Fruit fly (Drosophila melanogaster): ENCODE results near the gene Hsp60B.

Hsp60B gene

dm6 chr2L:728062-728461 lies at the start of gene Hsp60B:
Gene Hsp60B (plus strand): TSS chr2L:728362.
- TF ChIP-seq cnc (optimal IDR thresholded peaks at IDR 0.05) (no peak), kay (GFP tag; ENCODE audit: borderline replicate concordance) (no peak), ovo (GFP tag; optimal IDR thresholded peaks at IDR 0.05) (no peak), CG1620 (GFP tag; optimal IDR thresholded peaks at IDR 0.05) (no peak), tj (GFP tag; optimal IDR thresholded peaks at IDR 0.05) (no peak), bab1 (GFP tag; optimal IDR thresholded peaks at IDR 0.05) (no peak), Crg-1 (GFP tag; optimal IDR thresholded peaks at IDR 0.05) (no peak), CG33017 (tag; optimal IDR thresholded peaks at IDR 0.05) (no peak), CG7101 (tag; optimal IDR thresholded peaks at IDR 0.05) (no peak), CG14711 (tag; optimal IDR thresholded peaks at IDR 0.05) (no peak), CG7045 (GFP tag; optimal IDR thresholded peaks at IDR 0.05) (no peak), Mnt (GFP tag; optimal IDR thresholded peaks at IDR 0.05) (no peak)

- no peak for TF ChIP-seq ovo (GFP tag; optimal IDR thresholded peaks at IDR 0.05)
- TF ChIP-seq pad (GFP tag; optimal IDR thresholded peaks at IDR 0.05) = no peak
- TF ChIP-seq cic (GFP tag; optimal IDR thresholded peaks at IDR 0.05) = no peak
- no peak for TF ChIP-seq Clk (GFP tag; optimal IDR thresholded peaks at IDR 0.05)
- TF ChIP-seq Crg-1 (GFP tag; optimal IDR thresholded peaks at IDR 0.05) = no peak
- no peak for TF ChIP-seq CG7045 (GFP tag; optimal IDR thresholded peaks at IDR 0.05)
- TF ChIP-seq CG12768 (GFP tag; optimal IDR thresholded peaks at IDR 0.05) = no peak
- no peak for TF ChIP-seq bab1 (GFP tag; optimal IDR thresholded peaks at IDR 0.05)
- no peak for TF ChIP-seq CG7101 (tag; optimal IDR thresholded peaks at IDR 0.05)
- no peak for TF ChIP-seq CG33017 (tag; optimal IDR thresholded peaks at IDR 0.05)
- TF ChIP-seq CG1620 (GFP tag; optimal IDR thresholded peaks at IDR 0.05) = no peak
- TF ChIP-seq CG5204 (GFP tag; optimal IDR thresholded peaks at IDR 0.05) = no peak
- no peak for TF ChIP-seq Mnt (GFP tag; optimal IDR thresholded peaks at IDR 0.05)
- no peak for TF ChIP-seq tj (GFP tag; optimal IDR thresholded peaks at IDR 0.05)
- TF ChIP-seq CG11617 (GFP tag; optimal IDR thresholded peaks at IDR 0.05) = no peak
Measured at dm6 chr2L:679887-680286, 48.3 kb upstream of the Hsp60B start.

dm6 chr2L:683078-683477 lies 45.1 kb upstream of the Hsp60B start:
- TF ChIP-seq tj (GFP tag; optimal IDR thresholded peaks at IDR 0.05) (no peak), bab1 (GFP tag; optimal IDR thresholded peaks at IDR 0.05) (no peak), Mnt (GFP tag; optimal IDR thresholded peaks at IDR 0.05) (no peak), toe (GFP tag; optimal IDR thresholded peaks at IDR 0.05) (no peak), CG33017 (tag; optimal IDR thresholded peaks at IDR 0.05) (no peak), cic (GFP tag; optimal IDR thresholded peaks at IDR 0.05) (no peak), CG5204 (GFP tag; optimal IDR thresholded peaks at IDR 0.05) (no peak), CG14711 (tag; optimal IDR thresholded peaks at IDR 0.05) (no peak), ovo (GFP tag; optimal IDR thresholded peaks at IDR 0.05) (no peak), Clk (GFP tag; optimal IDR thresholded peaks at IDR 0.05) (no peak), kay (GFP tag; ENCODE audit: borderline replicate concordance) (no peak)

- TF ChIP-seq CG33017 (tag; optimal IDR thresholded peaks at IDR 0.05) = no peak
- no peak for TF ChIP-seq Hr96 (GFP tag; optimal IDR thresholded peaks at IDR 0.05)
- TF ChIP-seq toe (GFP tag; optimal IDR thresholded peaks at IDR 0.05) = no peak
- no peak for TF ChIP-seq CG7101 (tag; optimal IDR thresholded peaks at IDR 0.05)
- no peak for TF ChIP-seq cnc (optimal IDR thresholded peaks at IDR 0.05)
- no peak for TF ChIP-seq CG5204 (GFP tag; optimal IDR thresholded peaks at IDR 0.05)
- no peak for TF ChIP-seq bab1 (GFP tag; optimal IDR thresholded peaks at IDR 0.05)
- no peak for TF ChIP-seq cic (GFP tag; optimal IDR thresholded peaks at IDR 0.05)
- no peak for TF ChIP-seq kay (GFP tag; ENCODE audit: borderline replicate concordance)
- no peak for TF ChIP-seq Mnt (GFP tag; optimal IDR thresholded peaks at IDR 0.05)
- no peak for TF ChIP-seq tj (GFP tag; optimal IDR thresholded peaks at IDR 0.05)
- TF ChIP-seq ovo (GFP tag; optimal IDR thresholded peaks at IDR 0.05) = no peak
- TF ChIP-seq CG7045 (GFP tag; optimal IDR thresholded peaks at IDR 0.05) = no peak
- TF ChIP-seq pad (GFP tag; optimal IDR thresholded peaks at IDR 0.05) = no peak
- no peak for TF ChIP-seq CG1620 (GFP tag; optimal IDR thresholded peaks at IDR 0.05)
- TF ChIP-seq Crg-1 (GFP tag; optimal IDR thresholded peaks at IDR 0.05) = no peak
- TF ChIP-seq Clk (GFP tag; optimal IDR thresholded peaks at IDR 0.05) = no peak
Measured at dm6 chr2L:684089-684488, 44.1 kb upstream of the Hsp60B start.

- TF ChIP-seq CG7045 (GFP tag; optimal IDR thresholded peaks at IDR 0.05) (no peak), Clk (GFP tag; optimal IDR thresholded peaks at IDR 0.05) (no peak), cic (GFP tag; optimal IDR thresholded peaks at IDR 0.05) (no peak), kay (GFP tag; ENCODE audit: borderline replicate concordance) (no peak), Crg-1 (GFP tag; optimal IDR thresholded peaks at IDR 0.05) (no peak), CG33017 (tag; optimal IDR thresholded peaks at IDR 0.05) (no peak)
Measured at dm6 chr2L:684788-685187, 43.4 kb upstream of the Hsp60B start.

dm6 chr2L:696495-696894 lies 31.7 kb upstream of the Hsp60B start:
- TF ChIP-seq tj (GFP tag; optimal IDR thresholded peaks at IDR 0.05) (no peak), CG7101 (tag; optimal IDR thresholded peaks at IDR 0.05) (no peak), Clk (GFP tag; optimal IDR thresholded peaks at IDR 0.05) (no peak), ovo (GFP tag; optimal IDR thresholded peaks at IDR 0.05) (no peak), CG11617 (GFP tag; optimal IDR thresholded peaks at IDR 0.05) (no peak), CG1620 (GFP tag; optimal IDR thresholded peaks at IDR 0.05) (no peak), CG7045 (GFP tag; optimal IDR thresholded peaks at IDR 0.05) (no peak), kay (GFP tag; ENCODE audit: borderline replicate concordance) (no peak), bab1 (GFP tag; optimal IDR thresholded peaks at IDR 0.05) (no peak), CG5204 (GFP tag; optimal IDR thresholded peaks at IDR 0.05) (no peak), CG12768 (GFP tag; optimal IDR thresholded peaks at IDR 0.05) (no peak), cnc (optimal IDR thresholded peaks at IDR 0.05) (no peak), toe (GFP tag; optimal IDR thresholded peaks at IDR 0.05) (no peak), Hr96 (GFP tag; optimal IDR thresholded peaks at IDR 0.05) (no peak), CG14711 (tag; optimal IDR thresholded peaks at IDR 0.05) (no peak)

dm6 chr2L:697608-698007 lies 30.6 kb upstream of the Hsp60B start:
- TF ChIP-seq cic (GFP tag; optimal IDR thresholded peaks at IDR 0.05) (no peak), CG7101 (tag; optimal IDR thresholded peaks at IDR 0.05) (no peak), CG5204 (GFP tag; optimal IDR thresholded peaks at IDR 0.05) (no peak)
